Fruit fly (Drosophila melanogaster) whole organism, pupa: Measurements from ENCODE around the gene insv.
A peak's percentile ranks its signal among the peaks of the same experiment; 100 is the strongest.

Experiments
- CG10348 ChIP-seq: fragments of 200-800 bp; sonication (Bioruptor generic); IDR thresholded peaks from 2 replicates; pipeline ENCODE4 v1.3.6; 2022; ENCODE audit warnings: missing biosample characterization, missing genetic modification characterization
- CG12605 ChIP-seq: fragments of 200-800 bp; sonication (Bioruptor generic); IDR thresholded peaks from 2 replicates; pipeline ENCODE4 v1.3.6; 2022; ENCODE audit warnings: missing biosample characterization, missing genetic modification characterization
- CG13204 ChIP-seq: fragments of 200-800 bp; sonication (Bioruptor generic); optimal IDR thresholded peaks from 2 replicates; lab custom pipeline; 2018; ENCODE audit warnings: missing biosample characterization, mild to moderate bottlenecking, missing genetic modification characterization, moderate library complexity
- CG14655 ChIP-seq: fragments of 200-800 bp; sonication (Bioruptor generic); optimal IDR thresholded peaks from 3 replicates; lab custom pipeline; 2017; ENCODE audit warnings: mild to moderate bottlenecking, missing biosample characterization, missing genetic modification reagents, missing genetic modification characterization
- CG15710 ChIP-seq: fragments of 200-800 bp; sonication (Bioruptor generic); optimal IDR thresholded peaks from 2 replicates; lab custom pipeline; 2018; ENCODE audit warnings: missing biosample characterization, mild to moderate bottlenecking, missing genetic modification characterization, moderate library complexity
- CG17806 ChIP-seq: fragments of 200-800 bp; sonication (Bioruptor generic); optimal IDR thresholded peaks from 2 replicates; lab custom pipeline; 2018; ENCODE audit warnings: missing biosample characterization, mild to moderate bottlenecking, missing genetic modification characterization, moderate library complexity
- CG32121 ChIP-seq: fragments of 200-800 bp; sonication (Bioruptor generic); IDR thresholded peaks from 2 replicates; pipeline ENCODE4 v1.3.6; 2022; ENCODE audit warnings: missing biosample characterization, missing genetic modification characterization
- CG34367 ChIP-seq: fragments of 200-800 bp; sonication (Bioruptor generic); optimal IDR thresholded peaks from 2 replicates; lab custom pipeline; 2018; ENCODE audit warnings: missing biosample characterization, mild to moderate bottlenecking, missing genetic modification characterization
- CG4496 ChIP-seq: fragments of 200-800 bp; sonication (Bioruptor generic); IDR thresholded peaks from 3 replicates; pipeline ENCODE4 v1.3.6; 2022; ENCODE audit warnings: missing biosample characterization, missing genetic modification characterization
- CG8159 ChIP-seq: fragments of 200-800 bp; sonication (Bioruptor generic); optimal IDR thresholded peaks from 3 replicates; lab custom pipeline; 2018; ENCODE audit warnings: missing biosample characterization, mild to moderate bottlenecking, missing genetic modification characterization, moderate library complexity
- CG8301 ChIP-seq: fragments of 200-800 bp; sonication (Bioruptor generic); optimal IDR thresholded peaks from 2 replicates; lab custom pipeline; 2018; ENCODE audit warnings: missing biosample characterization, mild to moderate bottlenecking, missing genetic modification characterization
- CG9948 ChIP-seq: fragments of 200-800 bp; sonication (Bioruptor generic); optimal IDR thresholded peaks from 2 replicates; lab custom pipeline; 2018; ENCODE audit warnings: missing biosample characterization, mild to moderate bottlenecking, missing genetic modification characterization, moderate library complexity
- D1 ChIP-seq: fragments of 200-800 bp; sonication (Bioruptor generic); optimal IDR thresholded peaks from 2 replicates; lab custom pipeline; 2018; ENCODE audit warnings: missing biosample characterization, mild to moderate bottlenecking, missing genetic modification characterization, moderate library complexity
- EcR ChIP-seq: fragments of 200-800 bp; sonication (Bioruptor generic); optimal IDR thresholded peaks from 3 replicates; lab custom pipeline; 2019; ENCODE audit warnings: missing biosample characterization, missing genetic modification characterization, mild to moderate bottlenecking, moderate library complexity, missing genetic modification reagents
- Ets98B ChIP-seq: fragments of 200-800 bp; sonication (Bioruptor generic); IDR thresholded peaks from 2 replicates; pipeline ENCODE4 v1.3.6; 2022; ENCODE audit warnings: missing biosample characterization, missing genetic modification characterization
- Pif1A ChIP-seq: fragments of 200-800 bp; sonication (Bioruptor generic); optimal IDR thresholded peaks from 3 replicates; lab custom pipeline; 2016; ENCODE audit warnings: missing biosample characterization, missing genetic modification characterization
- Pif1B ChIP-seq: fragments of 200-800 bp; sonication (Bioruptor generic); optimal IDR thresholded peaks from 3 replicates; lab custom pipeline; 2016; ENCODE audit warnings: missing biosample characterization, missing genetic modification characterization
- Snoo ChIP-seq: fragments of 200-800 bp; sonication (Bioruptor generic); optimal IDR thresholded peaks from 3 replicates; lab custom pipeline; 2017; ENCODE audit warnings: missing biosample characterization, mild to moderate bottlenecking, missing genetic modification characterization, inconsistent platforms
- fd96Ca ChIP-seq: fragments of 200-800 bp; sonication (Bioruptor generic); IDR thresholded peaks from 3 replicates; pipeline ENCODE4 v1.3.6; 2022; ENCODE audit warnings: missing biosample characterization, missing genetic modification characterization
- gl ChIP-seq: fragments of 200-800 bp; sonication (Bioruptor generic); optimal IDR thresholded peaks from 2 replicates; lab custom pipeline; 2018; ENCODE audit warnings: missing biosample characterization, mild to moderate bottlenecking, missing genetic modification characterization
- rn ChIP-seq: fragments of 200-800 bp; sonication (Bioruptor generic); IDR thresholded peaks from 2 replicates; pipeline ENCODE4 v1.3.6; 2022; ENCODE audit warnings: missing biosample characterization, missing genetic modification characterization

Gene insv

DNA sequence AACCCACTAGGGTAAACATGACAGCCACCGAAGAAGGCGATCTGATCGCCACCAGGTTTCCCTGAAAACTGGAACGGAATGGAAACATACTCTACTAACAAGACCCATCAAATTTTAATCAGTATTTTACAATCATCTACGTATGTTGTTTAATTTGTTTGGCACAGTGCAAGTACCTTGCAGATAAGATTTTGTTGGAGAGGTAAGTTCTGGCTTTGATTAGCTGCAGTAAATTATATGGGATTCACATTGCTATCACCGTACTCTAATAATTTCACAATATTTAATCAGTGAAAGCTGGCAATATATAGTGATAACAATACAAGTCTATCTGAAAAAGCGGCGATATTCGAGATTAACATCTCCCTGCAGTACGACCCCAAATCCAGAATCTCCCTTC lies 12.0 kb downstream of the insv start, which contains the start of gene Cyp309a1:
Gene Cyp309a1, minus strand, starts transcription at position 73 of the 400 bp plus-strand sequence.
- TF ChIP-seq Pif1B (GFP tag; lab: Kevin White, UChicago) (no peak), CG12605 (GFP tag; lab: Robert Waterston, UW) (no peak), CG34367 (tag; lab: Kevin White, UChicago) (no peak), CG15710 (no peak), gl (no peak), CG8301 (tag; lab: Kevin White, UChicago) (no peak), EcR (GFP tag; lab: Kevin White, UChicago) (no peak), D1 (tag; lab: Kevin White, UChicago) (no peak), CG17806 (tag; lab: Kevin White, UChicago) (no peak), CG10348 (no peak), CG13204 (GFP tag; lab: Kevin White, UChicago) (no peak), CG32121 (no peak), Snoo (tag; lab: Kevin White, UChicago) (no peak), fd96Ca (no peak), Pif1A (GFP tag; lab: Kevin White, UChicago) (no peak), rn (GFP tag; lab: Robert Waterston, UW) (no peak), Ets98B (GFP tag; lab: Robert Waterston, UW) (no peak)

- no peak for TF ChIP-seq CG15710
- TF ChIP-seq CG8159 (tag; lab: Kevin White, UChicago): no peak
- TF ChIP-seq, all 21 proteins: peak for 0
These were observed 24.1 kb downstream of the insv start, which contains the start of gene CG3515 for dm6 chr2L:2552725-2553124. CG3515 (minus strand) TSS chr2L:2552825.

DNA sequence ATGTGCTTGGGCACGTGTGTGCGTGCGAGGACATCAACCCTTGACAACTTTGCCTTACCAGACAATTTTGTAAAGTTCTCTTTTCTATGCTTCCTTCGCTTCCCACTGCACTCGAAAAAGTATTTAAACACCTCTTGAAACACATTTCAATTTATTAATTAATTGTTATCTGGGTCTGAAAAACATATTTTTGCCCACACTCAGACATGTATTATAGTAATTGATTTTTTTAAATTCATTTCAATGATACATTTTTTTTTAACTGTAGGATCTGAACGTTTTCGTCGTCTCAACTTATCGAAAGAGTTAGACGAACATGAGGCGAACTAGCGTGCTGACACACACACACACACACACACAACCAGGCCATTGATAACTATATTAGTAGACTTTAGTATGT lies 34.3 kb downstream of the insv start:
- TF ChIP-seq CG4496 (GFP tag; lab: Robert Waterston, UW) (no peak), CG8301 (tag; lab: Kevin White, UChicago) (peak; percentile 4), gl (no peak), CG14655 (GFP tag; lab: Kevin White, UChicago) (peak; percentile 15), CG13204 (GFP tag; lab: Kevin White, UChicago) (no peak), CG34367 (tag; lab: Kevin White, UChicago) (no peak), CG12605 (GFP tag; lab: Robert Waterston, UW) (no peak), rn (GFP tag; lab: Robert Waterston, UW) (no peak), Ets98B (GFP tag; lab: Robert Waterston, UW) (no peak), EcR (GFP tag; lab: Kevin White, UChicago) (no peak), CG9948 (tag; lab: Kevin White, UChicago) (no peak)

- TF ChIP-seq CG4496 (GFP tag; lab: Robert Waterston, UW) (no peak), EcR (GFP tag; lab: Kevin White, UChicago) (no peak), CG14655 (GFP tag; lab: Kevin White, UChicago) (peak; percentile 24), CG8159 (tag; lab: Kevin White, UChicago) (peak; percentile 16), CG15710 (no peak)
These were observed 48.7 kb downstream of the insv start for dm6 chr2L:2528097-2528496.
